Fruit fly (Drosophila melanogaster): ENCODE data around the gene Ace.

Ace gene

DNA sequence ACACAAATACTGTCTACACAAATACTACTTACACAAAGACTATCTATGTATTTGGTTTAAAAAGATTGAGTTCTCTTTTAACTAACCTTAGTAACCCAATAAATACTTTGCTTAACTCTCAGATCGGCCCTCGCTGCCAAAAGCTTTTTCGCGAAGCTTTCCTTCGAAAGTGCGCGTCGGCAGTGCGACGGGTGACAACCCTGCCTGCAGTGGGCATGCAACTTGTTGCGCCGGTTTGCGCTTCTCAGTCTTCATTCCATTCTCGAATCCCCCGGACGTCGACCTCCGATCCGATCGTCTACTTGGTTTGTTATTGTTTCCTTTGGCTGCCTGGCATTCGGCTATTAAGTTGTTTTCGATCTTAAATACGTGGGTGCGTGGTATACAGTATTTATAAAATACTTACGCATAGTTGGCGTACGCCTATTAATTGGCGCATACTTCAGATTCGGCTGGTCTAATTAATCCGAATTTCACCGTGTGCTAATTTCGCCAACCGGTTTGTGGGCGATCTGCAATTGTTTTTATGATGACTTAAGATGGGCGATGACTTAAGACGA lies 877 bp upstream of the Ace start, which contains the start of gene CG11686 (continued):
- TF ChIP-seq CG12769 (tag; optimal IDR thresholded peaks at IDR 0.05) = peak; percentile 4
- TF ChIP-seq Dip3 (GFP tag; optimal IDR thresholded peaks at IDR 0.05) = no peak
- no peak for TF ChIP-seq ap (GFP tag; IDR thresholded peaks at IDR 0.05)
- TF ChIP-seq ci (GFP tag; IDR thresholded peaks at IDR 0.05) = peak; percentile 82; the same call in 2 of the 3 replicates
- TF ChIP-seq bigmax (GFP tag; optimal IDR thresholded peaks at IDR 0.05) = no peak
- TF ChIP-seq CG8290 (GFP tag; optimal IDR thresholded peaks at IDR 0.05) = no peak
- peak in 1 of 2 experiments; percentile 66 for TF ChIP-seq CG8290 (tag; optimal IDR thresholded peaks at IDR 0.05)
- no peak for TF ChIP-seq btn (GFP tag; optimal IDR thresholded peaks at IDR 0.05)
- no peak for TF ChIP-seq wor (GFP tag; IDR thresholded peaks at IDR 0.05)
- TF ChIP-seq CG31365 (tag; optimal IDR thresholded peaks at IDR 0.05) = no peak
- no peak for TF ChIP-seq Lim3 (GFP tag; IDR thresholded peaks at IDR 0.05)
- TF ChIP-seq Taf1 (GFP tag; IDR thresholded peaks at IDR 0.05) = no peak
- TF ChIP-seq vfl (GFP tag; optimal IDR thresholded peaks at IDR 0.05) = no peak
- peak; percentile 24; the same call in 1 of the 2 replicates for TF ChIP-seq ato (GFP tag; IDR thresholded peaks at IDR 0.05; ENCODE audit: partially characterized antibody)
- no peak for TF ChIP-seq Mrtf (GFP tag; IDR thresholded peaks at IDR 0.05)
- TF ChIP-seq Sox100B (GFP tag; optimal IDR thresholded peaks at IDR 0.05) = no peak
- peak; percentile 3 for TF ChIP-seq CG17385 (GFP tag; optimal IDR thresholded peaks at IDR 0.05)
- peak; percentile 6 for TF ChIP-seq gem (tag; optimal IDR thresholded peaks at IDR 0.05)
- TF ChIP-seq Bgb (GFP tag; IDR thresholded peaks at IDR 0.05; ENCODE audit: partially characterized antibody) = peak; percentile 53; the same call in 1 of the 2 replicates
- peak in 1 of 2 experiments; percentile 45 for TF ChIP-seq bsh (GFP tag; optimal IDR thresholded peaks at IDR 0.05)
- no peak for TF ChIP-seq Opbp (GFP tag; IDR thresholded peaks at IDR 0.05; ENCODE audit: partially characterized antibody)
- TF ChIP-seq CG1832 (GFP tag; optimal IDR thresholded peaks at IDR 0.05) = no peak
- no peak for TF ChIP-seq GATAe (GFP tag; conservative IDR thresholded peaks at IDR 0.05)
- 0 out of 2 replicates have a peak, but pooled peaks have one; percentile 11 for TF ChIP-seq CG14441 (GFP tag; IDR thresholded peaks at IDR 0.05)
- TF ChIP-seq CG4404 (GFP tag; IDR thresholded peaks at IDR 0.05) = no peak
- TF ChIP-seq CG12299 (tag; optimal IDR thresholded peaks at IDR 0.05) = no peak
- peak; percentile 4 for TF ChIP-seq HmgZ (tag; optimal IDR thresholded peaks at IDR 0.05)
- TF ChIP-seq CG11696 (GFP tag; IDR thresholded peaks at IDR 0.05) = no peak
- peak; percentile 97 for TF ChIP-seq CG11504 (tag; optimal IDR thresholded peaks at IDR 0.05)
- TF ChIP-seq pzg (GFP tag; optimal IDR thresholded peaks at IDR 0.05) = peak; percentile 28
- TF ChIP-seq Hey (tag; optimal IDR thresholded peaks at IDR 0.05) = no peak
- peak; percentile 70 for TF ChIP-seq Jarid2 (GFP tag; optimal IDR thresholded peaks at IDR 0.05)
- TF ChIP-seq Myb (GFP tag; optimal IDR thresholded peaks at IDR 0.05) = no peak
- no peak for TF ChIP-seq CG17912 (GFP tag; optimal IDR thresholded peaks at IDR 0.05)
- TF ChIP-seq CG10979 (tag; optimal IDR thresholded peaks at IDR 0.05) = peak; percentile 24
- no peak for TF ChIP-seq HLH54F (GFP tag; optimal IDR thresholded peaks at IDR 0.05)
- 0 out of 2 replicates have a peak, but pooled peaks have one; percentile 5 for TF ChIP-seq onecut (GFP tag; IDR thresholded peaks at IDR 0.05)
- peak; percentile 9 for TF ChIP-seq CG2875 (GFP tag; optimal IDR thresholded peaks at IDR 0.05)
- TF ChIP-seq vnd (GFP tag; IDR thresholded peaks at IDR 0.05; ENCODE audit: partially characterized antibody) = no peak
- no peak for TF ChIP-seq CG12104 (GFP tag; optimal IDR thresholded peaks at IDR 0.05)
- TF ChIP-seq CG6272 (GFP tag; IDR thresholded peaks at IDR 0.05) = 0 out of 2 replicates have a peak, but pooled peaks have one; percentile 11
- peak; percentile 25; the same call in 1 of the 3 replicates for TF ChIP-seq CG7963 (GFP tag; IDR thresholded peaks at IDR 0.05; ENCODE audit: partially characterized antibody)
- peak; percentile 42; the same call in 1 of the 2 replicates for TF ChIP-seq MBD-R2 (GFP tag; IDR thresholded peaks at IDR 0.05)
- peak; percentile 14 for TF ChIP-seq CG15514 (GFP tag; optimal IDR thresholded peaks at IDR 0.05)
- no peak for TF ChIP-seq CG6654 (GFP tag; optimal IDR thresholded peaks at IDR 0.05)
- no peak for TF ChIP-seq CG1647 (GFP tag; optimal IDR thresholded peaks at IDR 0.05)
- no peak for TF ChIP-seq CG13123 (GFP tag; optimal IDR thresholded peaks at IDR 0.05)
- no peak for TF ChIP-seq tna (GFP tag; IDR thresholded peaks at IDR 0.05; ENCODE audit: partially characterized antibody)
- TF ChIP-seq danr (GFP tag; IDR thresholded peaks at IDR 0.05) = no peak
- no peak for TF ChIP-seq NC2β (GFP tag; optimal IDR thresholded peaks at IDR 0.05)
